Fruit fly (Drosophila melanogaster) whole organism: Measurements from ENCODE around the gene CG14857.

Experiments used
- psq ChIP-seq: fragments of >200 bp; optimal IDR thresholded peaks from 2 replicates; lab custom pipeline; 2017
- usp ChIP-seq: fragments of >200 bp; optimal IDR thresholded peaks from 2 replicates; lab custom pipeline; 2017; ENCODE audit warnings: missing biosample characterization, missing genetic modification characterization, mixed read lengths

- TF ChIP-seq psq (no peak), usp (no peak)
These were observed 9.1 kb downstream of the CG14857 start for dm6 chr3R:14810703-14811102.
